Worm (Caenorhabditis elegans) whole organism, early embryonic: ENCODE measurements around the gene Y57G11C.38.

Source experiments
- B0310.2 ChIP-seq: sonication (generic microtip); optimal IDR thresholded peaks from 2 replicates; lab custom pipeline; 2016; ENCODE audit warnings: mild to moderate bottlenecking, missing genetic modification characterization, missing compliant biosample characterization
- F13C5.2 ChIP-seq: sonication (generic microtip); optimal IDR thresholded peaks from 2 replicates; lab custom pipeline; 2017; ENCODE audit warnings: mild to moderate bottlenecking, missing genetic modification characterization, inconsistent platforms, missing compliant biosample characterization
- aly-1 ChIP-seq: sonication (generic microtip); optimal IDR thresholded peaks from 2 replicates; lab custom pipeline; 2016; ENCODE audit warnings: missing genetic modification characterization, missing compliant biosample characterization
- ama-1 ChIP-seq: fragments of 150-350 bp; optimal IDR thresholded peaks from 2 replicates; lab custom pipeline; 2014
- ceh-13 ChIP-seq: fragments of 200-800 bp; sonication (Bioruptor generic); optimal IDR thresholded peaks from 2 replicates; lab custom pipeline; 2018; ENCODE audit warnings: mild to moderate bottlenecking, missing genetic modification characterization, missing compliant biosample characterization
- ceh-36 ChIP-seq: sonication (generic microtip); optimal IDR thresholded peaks from 2 replicates; lab custom pipeline; 2016; ENCODE audit warnings: missing genetic modification characterization, inconsistent platforms, missing compliant biosample characterization
- ets-7 ChIP-seq: sonication (generic microtip); optimal IDR thresholded peaks from 2 replicates; lab custom pipeline; 2016; ENCODE audit warnings: missing genotype, missing genetic modification characterization, missing compliant biosample characterization
- flt-1 ChIP-seq: fragments of 200-800 bp; sonication (Bioruptor generic); IDR thresholded peaks from 2 replicates; pipeline ENCODE4 v1.3.6; 2022; ENCODE audit warnings: missing genetic modification characterization, missing compliant biosample characterization
- hmbx-1 ChIP-seq: sonication (generic microtip); optimal IDR thresholded peaks from 2 replicates; lab custom pipeline; 2016; ENCODE audit warnings: mild to moderate bottlenecking, missing genetic modification characterization, missing compliant biosample characterization
- hmg-4 ChIP-seq: fragments of 200-800 bp; sonication (Bioruptor generic); optimal IDR thresholded peaks from 2 replicates; lab custom pipeline; 2018; ENCODE audit warnings: mild to moderate bottlenecking, missing genetic modification characterization, missing compliant biosample characterization
- hnd-1 ChIP-seq: sonication (generic microtip); optimal IDR thresholded peaks from 2 replicates; lab custom pipeline; 2016; ENCODE audit warnings: missing genetic modification characterization, missing compliant biosample characterization
- pes-1 ChIP-seq: fragments of 200-800 bp; sonication (Bioruptor generic); IDR thresholded peaks from 2 replicates; pipeline ENCODE4 v1.3.6; 2022; ENCODE audit warnings: missing genetic modification reagents, missing genetic modification characterization, missing compliant biosample characterization
- scrt-1 ChIP-seq: fragments of 200-800 bp; sonication (Bioruptor generic); IDR thresholded peaks from 2 replicates; pipeline ENCODE4 v1.3.6; 2022; ENCODE audit warnings: missing genetic modification characterization, missing compliant biosample characterization
- sea-1 ChIP-seq: fragments of 200-800 bp; sonication (Bioruptor generic); conservative IDR thresholded peaks from 2 replicates; pipeline ENCODE4 v1.3.6; 2022; ENCODE audit warnings: missing genetic modification characterization, missing compliant biosample characterization
- tbx-11 ChIP-seq: fragments of 200-800 bp; sonication (Bioruptor generic); IDR thresholded peaks from 2 replicates; pipeline ENCODE4 v1.3.6; 2022; ENCODE audit warnings: missing genetic modification characterization, missing compliant biosample characterization
- tbx-37 ChIP-seq: fragments of 200-800 bp; sonication (Bioruptor generic); conservative IDR thresholded peaks from 2 replicates; pipeline ENCODE4 v1.3.6; 2022; ENCODE audit warnings: missing genetic modification reagents, missing genetic modification characterization, missing compliant biosample characterization
- tra-4 ChIP-seq: sonication (generic microtip); optimal IDR thresholded peaks from 2 replicates; lab custom pipeline; 2017; ENCODE audit warnings: missing genetic modification characterization, missing compliant biosample characterization

Y57G11C.38 gene

ce11 chrIV:14862147-14862546 is at the start of gene Y57G11C.38:
Gene Y57G11C.38 (plus strand): TSS chrIV:14862447.
- TF ChIP-seq flt-1 = no peak
- no peak for TF ChIP-seq tbx-11
- no peak for TF ChIP-seq ets-7 (tag; lab: Kevin White, UChicago)
- no peak for TF ChIP-seq tra-4
- TF ChIP-seq ama-1 (lab: Kevin White, UChicago) = no peak
- no peak for TF ChIP-seq hmbx-1 (tag; lab: Kevin White, UChicago)
- no peak for TF ChIP-seq aly-1 (tag; lab: Kevin White, UChicago)
- no peak for TF ChIP-seq tbx-37
- TF ChIP-seq sea-1 (GFP tag; lab: Robert Waterston, UW) = no peak
- TF ChIP-seq scrt-1 (GFP tag; lab: Robert Waterston, UW) = no peak
- no peak for TF ChIP-seq ceh-36 (tag; lab: Kevin White, UChicago)
- no peak for TF ChIP-seq F13C5.2 (tag; lab: Kevin White, UChicago)
- TF ChIP-seq B0310.2 (tag; lab: Kevin White, UChicago) = no peak
- TF ChIP-seq ceh-13 = no peak
- no peak for TF ChIP-seq hnd-1 (tag; lab: Kevin White, UChicago)
- no peak for TF ChIP-seq hmg-4

DNA sequence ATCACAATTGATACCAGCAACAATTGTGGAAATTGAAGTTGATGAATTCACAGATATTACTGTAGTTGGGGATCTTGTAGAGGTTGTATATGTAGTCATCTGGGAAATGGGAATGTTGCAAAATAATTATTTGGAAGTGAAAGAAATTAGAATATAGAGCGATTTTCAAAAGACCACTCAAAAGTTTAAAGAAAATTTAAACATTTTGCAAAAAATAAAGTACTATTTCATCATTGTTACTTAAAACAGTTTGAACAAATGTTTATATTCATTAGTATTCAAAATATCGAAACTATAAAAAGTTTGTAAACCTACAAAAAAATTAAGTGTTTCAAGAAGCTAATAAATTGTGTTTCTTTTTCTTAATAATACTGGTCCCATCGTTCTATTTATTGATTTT is 46.0 kb upstream of the Y57G11C.38 start, which contains the start of gene Y57G11C.46:
TSS of gene Y57G11C.46 (minus strand) at position 101 of the 400 bp plus-strand sequence.
- TF ChIP-seq scrt-1 (GFP tag; lab: Robert Waterston, UW) = no peak
- no peak for TF ChIP-seq ama-1 (lab: Kevin White, UChicago)
- TF ChIP-seq tbx-11 = no peak
- TF ChIP-seq sea-1 (GFP tag; lab: Robert Waterston, UW) = no peak
- TF ChIP-seq ceh-13 = no peak
- no peak for TF ChIP-seq B0310.2 (tag; lab: Kevin White, UChicago)
- TF ChIP-seq pes-1 (GFP tag; lab: Robert Waterston, UW) = no peak
- no peak for TF ChIP-seq ceh-36 (tag; lab: Kevin White, UChicago)
- no peak for TF ChIP-seq hmg-4
- TF ChIP-seq tra-4 = no peak
- TF ChIP-seq hnd-1 (tag; lab: Kevin White, UChicago) = no peak
- TF ChIP-seq flt-1 = no peak
- TF ChIP-seq tbx-37 = no peak
- no peak for TF ChIP-seq F13C5.2 (tag; lab: Kevin White, UChicago)
- no peak for TF ChIP-seq hmbx-1 (tag; lab: Kevin White, UChicago)
- TF ChIP-seq ets-7 (tag; lab: Kevin White, UChicago) = no peak
- no peak for TF ChIP-seq aly-1 (tag; lab: Kevin White, UChicago)

DNA sequence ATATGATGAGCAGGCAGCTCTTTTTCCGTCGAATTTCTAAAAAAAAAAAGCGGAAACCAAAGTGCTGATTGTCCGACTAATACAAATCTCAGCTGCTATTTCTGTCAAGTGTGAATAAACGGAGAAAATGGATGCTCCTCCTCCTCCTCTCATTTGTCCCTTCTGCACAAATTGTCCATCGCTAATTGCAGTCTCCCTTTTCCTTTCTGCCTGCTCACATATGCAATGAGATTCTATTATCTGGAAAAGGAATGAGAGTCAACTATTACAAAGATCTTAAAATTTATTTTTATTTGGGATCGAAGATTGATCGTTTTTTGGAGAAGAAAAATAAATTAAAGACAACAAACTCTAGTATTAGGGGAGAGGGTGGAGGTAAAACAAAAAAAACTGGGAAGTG is 40.0 kb upstream of the Y57G11C.38 start:
- TF ChIP-seq tra-4 (no peak), F13C5.2 (tag; lab: Kevin White, UChicago) (no peak), ets-7 (tag; lab: Kevin White, UChicago) (no peak), pes-1 (GFP tag; lab: Robert Waterston, UW) (no peak), ceh-36 (tag; lab: Kevin White, UChicago) (no peak), ama-1 (lab: Kevin White, UChicago) (peak; percentile 38), hmbx-1 (tag; lab: Kevin White, UChicago) (no peak)

DNA sequence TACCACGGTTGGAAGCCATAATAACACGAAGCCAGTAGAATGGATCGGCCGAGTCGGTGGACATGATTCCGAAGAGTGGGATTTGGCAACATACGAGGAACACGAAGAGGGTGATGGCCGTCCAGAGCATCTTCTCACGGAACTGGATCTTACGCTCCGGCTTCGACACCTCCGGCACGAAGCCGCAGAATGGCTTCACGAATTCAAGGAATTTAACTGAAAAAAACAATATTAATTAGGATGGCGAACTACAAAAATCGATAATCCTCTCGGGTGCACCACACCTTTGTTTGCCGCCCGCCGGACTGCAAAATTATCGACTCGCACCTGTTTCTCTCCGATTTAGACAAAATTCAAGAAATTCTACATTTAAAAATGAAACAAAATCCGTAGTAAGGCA is 38.0 kb upstream of the Y57G11C.38 start:
- TF ChIP-seq ama-1 (lab: Kevin White, UChicago) = no peak
- no peak for TF ChIP-seq tra-4
- TF ChIP-seq ets-7 (tag; lab: Kevin White, UChicago) = no peak
- no peak for TF ChIP-seq sea-1 (GFP tag; lab: Robert Waterston, UW)
- TF ChIP-seq scrt-1 (GFP tag; lab: Robert Waterston, UW) = no peak
- TF ChIP-seq ceh-13 = no peak
- no peak for TF ChIP-seq tbx-11
- TF ChIP-seq hmg-4 = no peak
- no peak for TF ChIP-seq hmbx-1 (tag; lab: Kevin White, UChicago)

- TF ChIP-seq B0310.2 (tag; lab: Kevin White, UChicago) (no peak), hmg-4 (peak; percentile 59), tbx-11 (no peak), F13C5.2 (tag; lab: Kevin White, UChicago) (peak; percentile 57), pes-1 (GFP tag; lab: Robert Waterston, UW) (no peak)
These were observed 37.3 kb upstream of the Y57G11C.38 start, which contains the start of gene sec-61.A for ce11 chrIV:14824878-14825352. Gene sec-61.A (minus strand): TSS chrIV:14825264.

DNA sequence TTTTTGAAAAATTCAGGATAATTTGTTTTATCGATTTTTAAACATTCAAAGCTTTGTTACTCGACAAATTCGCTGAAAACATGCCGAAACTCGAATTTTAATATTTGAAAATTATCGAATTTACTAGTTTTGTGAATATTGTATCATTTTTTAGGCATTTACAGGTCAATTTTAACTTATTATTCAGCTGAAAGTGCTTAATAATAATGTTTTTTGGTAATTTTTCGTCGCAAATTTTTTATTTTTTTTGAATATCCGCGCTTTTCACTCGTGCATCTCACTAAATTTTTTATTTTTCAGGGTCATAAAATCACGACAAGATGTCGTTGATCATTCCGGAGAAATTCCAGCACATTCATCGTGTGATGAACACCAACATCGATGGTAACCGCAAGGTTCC is 36.9 kb upstream of the Y57G11C.38 start, which contains the start of gene rps-18:
TSS of gene rps-18 (plus strand) at position 301 of the 400 bp plus-strand sequence.
- TF ChIP-seq tbx-11 (no peak), hnd-1 (tag; lab: Kevin White, UChicago) (no peak), ceh-13 (no peak), B0310.2 (tag; lab: Kevin White, UChicago) (no peak), ama-1 (lab: Kevin White, UChicago) (no peak), ets-7 (tag; lab: Kevin White, UChicago) (no peak), scrt-1 (GFP tag; lab: Robert Waterston, UW) (no peak), flt-1 (no peak), ceh-36 (tag; lab: Kevin White, UChicago) (no peak), aly-1 (tag; lab: Kevin White, UChicago) (no peak), tbx-37 (no peak), pes-1 (GFP tag; lab: Robert Waterston, UW) (no peak)

DNA sequence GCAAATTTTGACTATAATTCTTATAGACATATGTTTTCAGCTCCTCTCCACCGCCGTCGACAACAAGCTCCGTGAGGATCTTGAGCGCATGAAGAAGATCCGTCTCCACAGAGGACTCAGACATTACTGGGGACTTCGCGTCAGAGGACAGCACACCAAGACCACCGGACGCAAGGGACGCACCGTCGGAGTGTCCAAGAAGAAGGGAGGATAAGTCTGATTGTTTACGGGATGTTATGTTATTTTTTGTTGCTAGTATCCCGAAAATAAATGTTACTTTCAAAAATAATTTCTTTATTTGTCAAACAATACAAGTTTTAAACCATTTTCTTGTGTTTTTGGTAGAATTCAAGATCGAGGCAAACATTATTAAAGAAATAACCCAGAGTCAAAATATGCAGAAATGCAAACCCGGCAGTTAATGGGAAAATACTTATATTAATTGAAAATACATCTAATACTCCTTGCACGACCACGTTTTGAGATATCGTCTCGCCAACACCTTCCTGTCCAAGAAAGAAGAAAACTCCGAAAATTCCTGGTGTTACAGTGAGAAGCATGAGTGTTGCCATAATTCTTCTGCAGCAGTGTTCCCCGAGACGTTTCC is 36.0 kb upstream of the Y57G11C.38 start:
- TF ChIP-seq sea-1 (GFP tag; lab: Robert Waterston, UW) = no peak
- no peak for TF ChIP-seq ceh-13
- no peak for TF ChIP-seq scrt-1 (GFP tag; lab: Robert Waterston, UW)
- no peak for TF ChIP-seq tbx-11
- no peak for TF ChIP-seq ama-1 (lab: Kevin White, UChicago)
- TF ChIP-seq hmg-4 = no peak
- TF ChIP-seq flt-1 = no peak
- TF ChIP-seq hmbx-1 (tag; lab: Kevin White, UChicago) = no peak
- TF ChIP-seq ets-7 (tag; lab: Kevin White, UChicago) = no peak
- no peak for TF ChIP-seq B0310.2 (tag; lab: Kevin White, UChicago)
- TF ChIP-seq F13C5.2 (tag; lab: Kevin White, UChicago) = no peak
- no peak for TF ChIP-seq tbx-37
- no peak for TF ChIP-seq aly-1 (tag; lab: Kevin White, UChicago)
